Fruit fly (Drosophila melanogaster) whole organism, pupa: ENCODE data around the gene fend.

Experiments used
- CG10348 ChIP-seq: fragments of 200-800 bp; sonication (Bioruptor generic); IDR thresholded peaks from 2 replicates; pipeline ENCODE4 v1.3.6; 2022; ENCODE audit warnings: missing biosample characterization, missing genetic modification characterization
- CG12605 ChIP-seq: fragments of 200-800 bp; sonication (Bioruptor generic); IDR thresholded peaks from 2 replicates; pipeline ENCODE4 v1.3.6; 2022; ENCODE audit warnings: missing biosample characterization, missing genetic modification characterization
- CG13204 ChIP-seq: fragments of 200-800 bp; sonication (Bioruptor generic); optimal IDR thresholded peaks from 2 replicates; lab custom pipeline; 2018; ENCODE audit warnings: missing biosample characterization, mild to moderate bottlenecking, missing genetic modification characterization, moderate library complexity
- CG14655 ChIP-seq: fragments of 200-800 bp; sonication (Bioruptor generic); optimal IDR thresholded peaks from 3 replicates; lab custom pipeline; 2017; ENCODE audit warnings: mild to moderate bottlenecking, missing biosample characterization, missing genetic modification reagents, missing genetic modification characterization
- CG15710 ChIP-seq: fragments of 200-800 bp; sonication (Bioruptor generic); optimal IDR thresholded peaks from 2 replicates; lab custom pipeline; 2018; ENCODE audit warnings: missing biosample characterization, mild to moderate bottlenecking, missing genetic modification characterization, moderate library complexity
- CG17806 ChIP-seq: fragments of 200-800 bp; sonication (Bioruptor generic); optimal IDR thresholded peaks from 2 replicates; lab custom pipeline; 2018; ENCODE audit warnings: missing biosample characterization, mild to moderate bottlenecking, missing genetic modification characterization, moderate library complexity
- CG32121 ChIP-seq: fragments of 200-800 bp; sonication (Bioruptor generic); IDR thresholded peaks from 2 replicates; pipeline ENCODE4 v1.3.6; 2022; ENCODE audit warnings: missing biosample characterization, missing genetic modification characterization
- CG34367 ChIP-seq: fragments of 200-800 bp; sonication (Bioruptor generic); optimal IDR thresholded peaks from 2 replicates; lab custom pipeline; 2018; ENCODE audit warnings: missing biosample characterization, mild to moderate bottlenecking, missing genetic modification characterization
- CG4496 ChIP-seq: fragments of 200-800 bp; sonication (Bioruptor generic); IDR thresholded peaks from 3 replicates; pipeline ENCODE4 v1.3.6; 2022; ENCODE audit warnings: missing biosample characterization, missing genetic modification characterization
- CG8159 ChIP-seq: fragments of 200-800 bp; sonication (Bioruptor generic); optimal IDR thresholded peaks from 3 replicates; lab custom pipeline; 2018; ENCODE audit warnings: missing biosample characterization, mild to moderate bottlenecking, missing genetic modification characterization, moderate library complexity
- CG8301 ChIP-seq: fragments of 200-800 bp; sonication (Bioruptor generic); optimal IDR thresholded peaks from 2 replicates; lab custom pipeline; 2018; ENCODE audit warnings: missing biosample characterization, mild to moderate bottlenecking, missing genetic modification characterization
- CG9948 ChIP-seq: fragments of 200-800 bp; sonication (Bioruptor generic); optimal IDR thresholded peaks from 2 replicates; lab custom pipeline; 2018; ENCODE audit warnings: missing biosample characterization, mild to moderate bottlenecking, missing genetic modification characterization, moderate library complexity
- D1 ChIP-seq: fragments of 200-800 bp; sonication (Bioruptor generic); optimal IDR thresholded peaks from 2 replicates; lab custom pipeline; 2018; ENCODE audit warnings: missing biosample characterization, mild to moderate bottlenecking, missing genetic modification characterization, moderate library complexity
- EcR ChIP-seq: fragments of 200-800 bp; sonication (Bioruptor generic); optimal IDR thresholded peaks from 3 replicates; lab custom pipeline; 2019; ENCODE audit warnings: missing biosample characterization, missing genetic modification characterization, mild to moderate bottlenecking, moderate library complexity, missing genetic modification reagents
- Ets98B ChIP-seq: fragments of 200-800 bp; sonication (Bioruptor generic); IDR thresholded peaks from 2 replicates; pipeline ENCODE4 v1.3.6; 2022; ENCODE audit warnings: missing biosample characterization, missing genetic modification characterization
- Pif1A ChIP-seq: fragments of 200-800 bp; sonication (Bioruptor generic); optimal IDR thresholded peaks from 3 replicates; lab custom pipeline; 2016; ENCODE audit warnings: missing biosample characterization, missing genetic modification characterization
- Pif1B ChIP-seq: fragments of 200-800 bp; sonication (Bioruptor generic); optimal IDR thresholded peaks from 3 replicates; lab custom pipeline; 2016; ENCODE audit warnings: missing biosample characterization, missing genetic modification characterization
- Snoo ChIP-seq: fragments of 200-800 bp; sonication (Bioruptor generic); optimal IDR thresholded peaks from 3 replicates; lab custom pipeline; 2017; ENCODE audit warnings: missing biosample characterization, mild to moderate bottlenecking, missing genetic modification characterization, inconsistent platforms
- fd96Ca ChIP-seq: fragments of 200-800 bp; sonication (Bioruptor generic); IDR thresholded peaks from 3 replicates; pipeline ENCODE4 v1.3.6; 2022; ENCODE audit warnings: missing biosample characterization, missing genetic modification characterization
- gl ChIP-seq: fragments of 200-800 bp; sonication (Bioruptor generic); optimal IDR thresholded peaks from 2 replicates; lab custom pipeline; 2018; ENCODE audit warnings: missing biosample characterization, mild to moderate bottlenecking, missing genetic modification characterization
- rn ChIP-seq: fragments of 200-800 bp; sonication (Bioruptor generic); IDR thresholded peaks from 2 replicates; pipeline ENCODE4 v1.3.6; 2022; ENCODE audit warnings: missing biosample characterization, missing genetic modification characterization

The fend gene

DNA sequence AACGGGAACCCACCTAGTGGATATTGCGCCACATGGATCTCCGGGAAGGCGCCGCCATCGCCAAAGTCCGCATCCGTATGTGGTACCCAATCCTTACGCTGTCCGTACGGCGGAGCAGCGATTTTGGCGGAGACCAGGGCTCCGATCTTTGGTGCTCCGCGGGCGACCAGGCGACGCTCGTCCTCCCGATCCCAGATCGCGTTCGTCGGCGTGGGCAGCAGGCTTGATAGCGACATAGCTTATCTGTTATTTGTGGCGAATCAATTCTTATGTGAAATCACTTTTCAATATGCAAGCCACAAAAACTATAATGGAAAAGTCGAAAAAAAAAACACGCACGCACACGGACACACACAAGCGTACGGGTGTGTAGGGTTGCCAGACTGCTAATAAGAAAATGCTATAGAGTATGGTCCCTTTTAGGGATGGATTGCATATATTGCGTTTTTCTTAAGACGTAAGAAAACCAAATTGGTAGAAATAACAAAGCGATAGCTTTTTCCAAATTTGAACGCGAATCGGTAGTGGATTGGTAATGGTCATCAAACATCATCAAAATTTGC lies 28.6 kb downstream of the fend start, which contains the start of gene Bx42:
Gene Bx42 (minus strand): TSS at position 393 of the 563 bp plus-strand sequence.
- TF ChIP-seq CG32121 (no peak), CG4496 (GFP tag; lab: Robert Waterston, UW) (peak; percentile 28; the same call in 1 of the 3 replicates), CG9948 (tag; lab: Kevin White, UChicago) (no peak), CG13204 (GFP tag; lab: Kevin White, UChicago) (no peak), Pif1B (no peak), CG8301 (tag; lab: Kevin White, UChicago) (no peak), Pif1A (GFP tag; lab: Kevin White, UChicago) (no peak), Snoo (tag; lab: Kevin White, UChicago) (no peak)
- TF ChIP-seq, all 21 proteins: peak for 1

DNA sequence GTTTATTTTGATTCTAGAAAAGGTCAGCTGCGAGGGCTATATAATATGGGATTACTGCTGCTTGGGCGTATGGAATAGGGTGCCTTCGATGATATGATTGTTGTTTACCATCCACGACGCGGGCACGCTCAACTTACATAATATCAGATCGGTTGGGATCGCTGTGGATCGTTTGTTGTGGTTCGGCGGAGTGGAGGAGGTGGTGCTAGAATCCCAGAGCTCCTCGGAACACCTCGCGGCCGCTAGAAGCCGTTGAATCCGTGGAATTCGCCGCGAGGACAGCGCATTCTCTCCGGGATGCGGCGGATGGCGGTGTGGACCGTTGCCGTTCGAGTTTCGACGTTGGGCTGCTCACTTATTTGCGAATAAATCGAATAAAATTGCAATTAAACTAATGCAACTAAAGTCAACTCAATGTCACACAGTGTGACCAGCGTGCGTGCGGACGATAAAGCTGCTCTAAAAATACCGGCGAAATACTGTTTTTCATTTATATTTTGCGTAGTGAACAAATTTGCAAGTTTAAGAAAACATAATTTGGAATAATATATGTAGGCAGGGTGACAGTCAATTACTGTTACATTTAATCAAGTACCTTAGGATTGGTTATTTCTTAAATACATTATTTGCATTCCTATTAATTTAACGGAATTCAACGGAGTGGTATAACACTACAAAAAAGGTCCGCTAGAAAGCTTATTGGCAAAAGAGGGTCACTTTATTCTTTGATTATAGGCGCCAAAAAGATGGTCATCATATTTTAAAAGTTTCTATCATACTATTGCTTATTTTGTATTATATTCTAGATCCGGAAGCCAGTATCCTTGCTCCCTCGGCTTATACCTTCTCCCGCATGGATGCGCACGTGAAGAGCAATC lies 31.4 kb downstream of the fend start, which contains the start of gene CG7766:
Gene CG7766 (minus strand): TSS at position 432 of the 878 bp plus-strand sequence.
- TF ChIP-seq CG8159 (tag; lab: Kevin White, UChicago), result no peak
- TF ChIP-seq Pif1B, result no peak
- TF ChIP-seq CG9948 (tag; lab: Kevin White, UChicago), result no peak
- TF ChIP-seq CG14655, result no peak
- no peak for TF ChIP-seq CG12605 (GFP tag; lab: Robert Waterston, UW)
- TF ChIP-seq CG17806 (tag; lab: Kevin White, UChicago), result no peak
- no peak for TF ChIP-seq Pif1A (GFP tag; lab: Kevin White, UChicago)
- TF ChIP-seq Ets98B (GFP tag; lab: Robert Waterston, UW), result no peak
- no peak for TF ChIP-seq gl (tag; lab: Kevin White, UChicago)
- no peak for TF ChIP-seq D1 (tag; lab: Kevin White, UChicago)
- no peak for TF ChIP-seq CG8301 (tag; lab: Kevin White, UChicago)
- TF ChIP-seq Snoo (tag; lab: Kevin White, UChicago), result no peak
- no peak for TF ChIP-seq CG4496 (GFP tag; lab: Robert Waterston, UW)
- no peak for TF ChIP-seq CG10348
- TF ChIP-seq CG13204 (GFP tag; lab: Kevin White, UChicago), result no peak
- TF ChIP-seq EcR (GFP tag; lab: Kevin White, UChicago), result no peak
- no peak for TF ChIP-seq CG34367
- no peak for TF ChIP-seq CG15710
- TF ChIP-seq fd96Ca (GFP tag; lab: Robert Waterston, UW), result no peak
- no peak for TF ChIP-seq rn (GFP tag; lab: Robert Waterston, UW)

DNA sequence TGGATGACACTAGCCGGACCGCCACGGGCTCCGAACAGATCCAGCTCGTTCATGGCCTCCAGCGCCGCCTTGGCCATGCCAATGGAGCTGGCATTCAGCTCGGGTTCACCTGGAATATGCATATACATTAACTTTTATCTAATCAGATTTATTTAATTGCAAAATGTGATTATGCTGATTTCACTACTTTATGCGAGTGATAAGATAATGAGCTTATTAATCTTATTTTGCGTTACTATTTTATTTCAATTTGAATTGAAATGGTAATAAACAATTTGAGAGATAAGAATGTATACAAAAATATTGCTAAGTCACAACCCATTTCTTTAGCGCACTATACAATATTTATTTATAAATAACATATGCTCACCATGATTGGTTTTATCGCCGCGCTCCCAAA lies 32.8 kb downstream of the fend start:
- TF ChIP-seq Snoo (tag; lab: Kevin White, UChicago) (no peak), CG32121 (no peak), CG17806 (tag; lab: Kevin White, UChicago) (no peak), CG8301 (tag; lab: Kevin White, UChicago) (no peak), Pif1B (no peak), CG14655 (no peak), CG34367 (no peak), gl (tag; lab: Kevin White, UChicago) (no peak), EcR (GFP tag; lab: Kevin White, UChicago) (no peak), D1 (tag; lab: Kevin White, UChicago) (no peak), CG13204 (GFP tag; lab: Kevin White, UChicago) (no peak), Pif1A (GFP tag; lab: Kevin White, UChicago) (no peak), rn (GFP tag; lab: Robert Waterston, UW) (no peak), CG9948 (tag; lab: Kevin White, UChicago) (no peak), fd96Ca (GFP tag; lab: Robert Waterston, UW) (no peak), CG8159 (tag; lab: Kevin White, UChicago) (no peak), CG15710 (no peak), CG10348 (no peak), CG4496 (GFP tag; lab: Robert Waterston, UW) (no peak), Ets98B (GFP tag; lab: Robert Waterston, UW) (no peak)

DNA sequence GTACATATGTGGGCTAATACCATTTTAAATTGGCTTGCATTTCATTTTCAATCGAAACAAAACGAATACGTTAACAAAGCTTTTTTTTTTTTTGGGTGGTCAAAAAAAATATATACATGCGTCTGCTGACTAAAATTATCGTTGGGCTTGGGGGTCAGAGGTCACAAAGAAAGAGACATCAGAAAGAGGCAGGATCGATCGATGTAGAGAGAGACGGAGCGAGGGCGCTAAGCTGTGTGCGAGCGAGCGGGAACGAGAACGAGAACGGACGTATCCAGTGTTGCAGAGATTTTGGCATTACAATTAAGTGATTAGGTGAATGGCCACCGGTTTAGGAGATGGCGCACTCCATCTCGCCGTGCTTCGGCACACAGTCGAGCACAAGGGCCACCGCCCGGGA lies 41.0 kb downstream of the fend start:
- TF ChIP-seq CG17806 (tag; lab: Kevin White, UChicago) (no peak), gl (tag; lab: Kevin White, UChicago) (no peak), fd96Ca (GFP tag; lab: Robert Waterston, UW) (no peak), CG14655 (no peak), CG8301 (tag; lab: Kevin White, UChicago) (no peak), CG32121 (no peak), rn (GFP tag; lab: Robert Waterston, UW) (no peak), Ets98B (GFP tag; lab: Robert Waterston, UW) (no peak), CG12605 (GFP tag; lab: Robert Waterston, UW) (no peak), Pif1A (GFP tag; lab: Kevin White, UChicago) (no peak)

DNA sequence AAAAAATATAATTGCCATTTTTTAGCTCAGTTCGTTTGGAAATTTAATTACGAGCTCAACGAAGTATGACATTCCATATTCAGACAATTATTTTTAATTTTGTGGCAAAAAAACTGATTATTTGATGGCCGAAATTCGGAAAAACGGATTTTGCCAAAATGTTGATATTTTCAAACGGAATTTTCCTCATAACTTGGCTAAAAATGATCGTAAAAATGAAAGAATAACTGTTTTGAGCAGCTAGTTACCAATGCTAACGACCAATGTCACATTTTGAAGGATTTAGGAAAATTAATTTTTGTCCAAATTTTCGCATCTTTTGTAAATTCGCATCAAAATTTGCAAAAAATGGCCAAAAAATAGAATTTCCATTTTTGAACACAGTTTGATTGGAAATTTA lies 41.8 kb downstream of the fend start:
- no peak for TF ChIP-seq CG34367
- no peak for TF ChIP-seq CG32121
- no peak for TF ChIP-seq CG15710
- TF ChIP-seq Pif1A (GFP tag; lab: Kevin White, UChicago), result no peak
- TF ChIP-seq gl (tag; lab: Kevin White, UChicago), result no peak
- no peak for TF ChIP-seq Pif1B
- no peak for TF ChIP-seq Ets98B (GFP tag; lab: Robert Waterston, UW)
- no peak for TF ChIP-seq CG14655
- TF ChIP-seq CG8159 (tag; lab: Kevin White, UChicago), result no peak
- no peak for TF ChIP-seq fd96Ca (GFP tag; lab: Robert Waterston, UW)
- no peak for TF ChIP-seq CG13204 (GFP tag; lab: Kevin White, UChicago)
- TF ChIP-seq CG17806 (tag; lab: Kevin White, UChicago), result no peak
- no peak for TF ChIP-seq CG8301 (tag; lab: Kevin White, UChicago)
- TF ChIP-seq CG12605 (GFP tag; lab: Robert Waterston, UW), result no peak
- TF ChIP-seq Snoo (tag; lab: Kevin White, UChicago), result no peak
- no peak for TF ChIP-seq D1 (tag; lab: Kevin White, UChicago)
- no peak for TF ChIP-seq CG4496 (GFP tag; lab: Robert Waterston, UW)
- TF ChIP-seq CG9948 (tag; lab: Kevin White, UChicago), result no peak
- TF ChIP-seq, all 21 proteins: peak for 0
